Worm (Caenorhabditis elegans): ENCODE data around the gene F56D2.8.

ce11 chrIII:5620186-5620585 lies 37.5 kb upstream of the F56D2.8 start:
- TF ChIP-seq ceh-36 (tag; optimal IDR thresholded peaks at IDR 0.05) (no peak), F13C5.2 (tag; optimal IDR thresholded peaks at IDR 0.05) (no peak), ama-1 (optimal IDR thresholded peaks at IDR 0.05) (no peak), aly-1 (tag; optimal IDR thresholded peaks at IDR 0.05) (no peak), ets-7 (tag; optimal IDR thresholded peaks at IDR 0.05) (no peak), pes-1 (GFP tag; IDR thresholded peaks at IDR 0.05) (no peak), sea-1 (GFP tag; conservative IDR thresholded peaks at IDR 0.05) (no peak)

Measured in whole organism, early embryonic.